Fruit fly (Drosophila melanogaster) whole organism, adult: ENCODE data around the gene lab.

Experiments
- CG33017 ChIP-seq: fragments of 200-800 bp; sonication (Bioruptor generic); optimal IDR thresholded peaks from 2 replicates; lab custom pipeline; 2018; ENCODE audit warnings: missing biosample characterization, mild to moderate bottlenecking, missing genetic modification characterization, moderate library complexity
- CG7045 ChIP-seq: fragments of 200-800 bp; sonication (Bioruptor generic); optimal IDR thresholded peaks from 2 replicates; lab custom pipeline; 2017; ENCODE audit warnings: missing biosample characterization, mild to moderate bottlenecking, missing genetic modification characterization
- bab1 ChIP-seq: fragments of 200-800 bp; sonication (Bioruptor generic); optimal IDR thresholded peaks from 3 replicates; lab custom pipeline; 2019; ENCODE audit warnings: missing biosample characterization, mild to moderate bottlenecking, missing genetic modification characterization, moderate library complexity
- kay ChIP-seq: fragments of 200-800 bp; sonication (Bioruptor generic); peaks from one replicate; lab custom pipeline; 2016; ENCODE audit warnings: missing biosample characterization, missing genetic modification characterization, borderline replicate concordance
- ovo ChIP-seq: fragments of 200-800 bp; sonication (Bioruptor generic); optimal IDR thresholded peaks from 2 replicates; lab custom pipeline; 2016; ENCODE audit warnings: missing biosample characterization, missing genetic modification characterization

DNA sequence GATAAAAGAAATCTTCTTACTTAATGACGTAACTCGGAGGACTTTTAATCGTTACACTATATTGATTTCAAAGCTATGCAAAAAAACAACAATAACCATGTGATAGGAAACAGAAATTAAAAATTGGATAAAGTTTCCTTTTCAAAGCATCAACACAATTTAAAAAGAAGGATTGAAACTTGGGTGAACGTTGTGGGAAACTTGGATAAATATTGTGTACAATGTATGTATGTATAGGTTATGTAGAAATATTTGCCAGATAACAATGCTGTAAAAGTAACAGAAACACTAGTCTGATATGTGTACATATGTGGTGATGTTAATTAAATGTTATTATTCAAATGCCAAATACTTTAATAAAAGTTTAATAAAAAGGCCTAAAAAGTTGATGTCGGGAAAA, 27.9 kb upstream of the lab start:
- TF ChIP-seq ovo (no peak), bab1 (GFP tag; lab: Kevin White, UChicago) (no peak), CG33017 (no peak), CG7045 (GFP tag; lab: Kevin White, UChicago) (no peak), kay (no peak)
